Worm (Caenorhabditis elegans): Measurements from ENCODE around the gene phf-32.

DNA sequence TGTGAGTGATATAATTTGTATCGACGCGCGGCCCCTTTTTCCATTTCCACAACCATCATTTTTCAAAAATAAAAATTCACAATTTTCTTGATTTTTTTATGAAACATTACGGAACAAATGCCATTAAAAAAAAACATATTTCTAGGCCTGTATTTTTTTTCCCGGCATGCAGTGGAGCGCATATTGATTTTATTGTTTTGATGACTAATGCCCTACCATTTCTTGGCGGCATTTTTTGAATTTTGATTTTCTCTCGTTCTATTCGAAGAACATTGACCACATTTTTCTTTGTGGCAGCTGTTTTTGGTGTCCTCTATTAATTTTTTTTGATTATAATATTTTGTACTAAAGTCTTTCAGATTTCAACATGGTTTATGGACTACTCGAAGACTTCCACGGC lies 8.3 kb upstream of the phf-32 start, which contains the start of gene W06D11.3:
- TF ChIP-seq elt-3 (tag; optimal IDR thresholded peaks at IDR 0.05) (no peak), unc-39 (tag; optimal IDR thresholded peaks at IDR 0.05) (no peak), nhr-28 (tag; optimal IDR thresholded peaks at IDR 0.05) (no peak), unc-62 (GFP tag; optimal IDR thresholded peaks at IDR 0.05) (no peak), hlh-1 (tag; optimal IDR thresholded peaks at IDR 0.05) (no peak), zip-8 (tag; optimal IDR thresholded peaks at IDR 0.05) (no peak), sem-2 (GFP tag; optimal IDR thresholded peaks at IDR 0.05) (no peak), ceh-39 (tag; optimal IDR thresholded peaks at IDR 0.05) (no peak)
